Worm (Caenorhabditis elegans) whole organism, L4/young adult: ENCODE results near the gene knl-3.
A peak's percentile ranks its signal among the peaks of the same experiment; 100 is the strongest.

ENCODE experiments used
- W03F9.2 ChIP-seq: fragments of 150-350 bp; optimal IDR thresholded peaks from 2 replicates; lab custom pipeline; 2014; ENCODE audit warnings: missing biosample characterization, missing genetic modification characterization
- dao-5 ChIP-seq: sonication (generic microtip); optimal IDR thresholded peaks from 2 replicates; lab custom pipeline; 2016; ENCODE audit warnings: missing genotype, missing genetic modification characterization, moderate library complexity, missing compliant biosample characterization
- him-1 ChIP-seq: sonication (generic microtip); optimal IDR thresholded peaks from 2 replicates; lab custom pipeline; 2016; ENCODE audit warnings: missing genotype, missing genetic modification reagents, missing genetic modification characterization, missing compliant biosample characterization

Gene knl-3

ce11 chrV:1870515-1870940 is 1.5 kb downstream of the knl-3 start:
- no peak for TF ChIP-seq W03F9.2 (tag; lab: Kevin White, UChicago)
- TF ChIP-seq him-1: no peak
- no peak for TF ChIP-seq dao-5

- TF ChIP-seq dao-5 (peak; percentile 26), W03F9.2 (tag; lab: Kevin White, UChicago) (peak; percentile 86), him-1 (peak; percentile 89)
Observed at ce11 chrV:1871768-1872296, 2.8 kb downstream of the knl-3 start, which contains the start of the genes T10B5.4 and cct-7. TSS of gene T10B5.4 (minus strand) at chrV:1871807. TSS of gene cct-7 (plus strand) at chrV:1872246.

- TF ChIP-seq W03F9.2 (tag; lab: Kevin White, UChicago) (no peak), him-1 (no peak), dao-5 (no peak)
Observed at ce11 chrV:1874827-1875226, 5.8 kb downstream of the knl-3 start.

ce11 chrV:1875497-1875988 is 6.5 kb downstream of the knl-3 start:
- no peak for TF ChIP-seq W03F9.2 (tag; lab: Kevin White, UChicago)

- TF ChIP-seq him-1 (no peak), dao-5 (no peak), W03F9.2 (tag; lab: Kevin White, UChicago) (no peak)
Observed at ce11 chrV:1878030-1878429, 9.0 kb downstream of the knl-3 start.

- TF ChIP-seq W03F9.2 (tag; lab: Kevin White, UChicago) (no peak), him-1 (no peak), dao-5 (no peak)
Observed at ce11 chrV:1883131-1883530, 14.1 kb downstream of the knl-3 start.

ce11 chrV:1886997-1887396 is 18.0 kb downstream of the knl-3 start:
- TF ChIP-seq dao-5: no peak
- TF ChIP-seq W03F9.2 (tag; lab: Kevin White, UChicago): no peak
- no peak for TF ChIP-seq him-1

ce11 chrV:1888299-1888698 is 19.3 kb downstream of the knl-3 start:
- no peak for TF ChIP-seq W03F9.2 (tag; lab: Kevin White, UChicago)
- TF ChIP-seq him-1: no peak
- TF ChIP-seq dao-5: no peak

ce11 chrV:1889996-1890395 is 21.0 kb downstream of the knl-3 start:
- no peak for TF ChIP-seq him-1
- no peak for TF ChIP-seq dao-5
- no peak for TF ChIP-seq W03F9.2 (tag; lab: Kevin White, UChicago)

- TF ChIP-seq dao-5 (no peak), W03F9.2 (tag; lab: Kevin White, UChicago) (no peak), him-1 (no peak)
Observed at ce11 chrV:1892567-1893277, 23.7 kb downstream of the knl-3 start, which contains the start of gene zig-11. TSS of gene zig-11 (minus strand) at chrV:1892939.

ce11 chrV:1895483-1895882 is 26.5 kb downstream of the knl-3 start, which contains the start of gene nphp-2:
TSS of gene nphp-2 (plus strand) at chrV:1895783.
- TF ChIP-seq dao-5 (no peak), him-1 (no peak), W03F9.2 (tag; lab: Kevin White, UChicago) (no peak)

ce11 chrV:1907350-1907749 is 38.3 kb downstream of the knl-3 start, which contains the start of gene Y32G9A.5:
TSS of gene Y32G9A.5 (plus strand) at chrV:1907650.
- TF ChIP-seq him-1 (no peak), dao-5 (no peak)

- TF ChIP-seq him-1 (no peak), dao-5 (no peak), W03F9.2 (tag; lab: Kevin White, UChicago) (no peak)
Observed at ce11 chrV:1908542-1908941, 39.5 kb downstream of the knl-3 start, which contains the start of gene srp-3. TSS of gene srp-3 (plus strand) at chrV:1908842.

- no peak for TF ChIP-seq W03F9.2 (tag; lab: Kevin White, UChicago)
Observed at ce11 chrV:1911102-1911501, 42.1 kb downstream of the knl-3 start, which contains the start of gene Y32G9A.3. TSS of gene Y32G9A.3 (plus strand) at chrV:1911402.

- TF ChIP-seq W03F9.2 (tag; lab: Kevin White, UChicago) (no peak), him-1 (no peak), dao-5 (no peak)
Observed at ce11 chrV:1918030-1918559, 49.1 kb downstream of the knl-3 start, which contains the start of gene Y32G9A.2. TSS of gene Y32G9A.2 (plus strand) at chrV:1918509.
